Worm (Caenorhabditis elegans) whole organism, late embryonic: ENCODE results near the gene R13A5.10.
A peak's percentile ranks its signal among the peaks of the same experiment; 100 is the strongest.

Experiments used
- C08G9.2 ChIP-seq: sonication (generic microtip); optimal IDR thresholded peaks from 2 replicates; lab custom pipeline; 2016; ENCODE audit warnings: mild to moderate bottlenecking, missing genetic modification characterization, moderate library complexity, missing compliant biosample characterization
- C38D4.7 ChIP-seq: fragments of 200-800 bp; sonication (Bioruptor generic); optimal IDR thresholded peaks from 2 replicates; lab custom pipeline; 2018; ENCODE audit warnings: mild to moderate bottlenecking, missing genetic modification characterization, moderate library complexity, missing compliant biosample characterization
- F13H6.1 ChIP-seq: sonication (generic microtip); optimal IDR thresholded peaks from 2 replicates; lab custom pipeline; 2016; ENCODE audit warnings: missing genetic modification characterization, missing compliant biosample characterization
- K02D7.2 ChIP-seq: sonication (generic microtip); optimal IDR thresholded peaks from 2 replicates; lab custom pipeline; 2017; ENCODE audit warnings: mild to moderate bottlenecking, missing genetic modification characterization, missing compliant biosample characterization
- ceh-18 ChIP-seq: sonication (generic microtip); optimal IDR thresholded peaks from 2 replicates; lab custom pipeline; 2016; ENCODE audit warnings: missing genetic modification characterization, missing compliant biosample characterization
- ceh-2 ChIP-seq: sonication (generic microtip); optimal IDR thresholded peaks from 2 replicates; lab custom pipeline; 2016; ENCODE audit warnings: missing genotype, missing genetic modification characterization, missing compliant biosample characterization
- ceh-24 ChIP-seq: sonication (generic microtip); optimal IDR thresholded peaks from 2 replicates; lab custom pipeline; 2016; ENCODE audit warnings: mild to moderate bottlenecking, missing genetic modification characterization, missing compliant biosample characterization
- ceh-34 ChIP-seq: sonication (generic microtip); optimal IDR thresholded peaks from 2 replicates; lab custom pipeline; 2016; ENCODE audit warnings: mild to moderate bottlenecking, missing genetic modification characterization, missing compliant biosample characterization
- ceh-45 ChIP-seq: fragments of 200-800 bp; sonication (Bioruptor generic); IDR thresholded peaks from 2 replicates; pipeline ENCODE4 v1.3.6; 2022; ENCODE audit warnings: missing genetic modification reagents, missing genetic modification characterization, missing compliant biosample characterization
- ceh-6 ChIP-seq: fragments of 200-800 bp; sonication (Bioruptor generic); optimal IDR thresholded peaks from 2 replicates; lab custom pipeline; 2018; ENCODE audit warnings: mild to moderate bottlenecking, missing genetic modification characterization, missing compliant biosample characterization
- che-1 ChIP-seq: sonication (generic microtip); optimal IDR thresholded peaks from 2 replicates; lab custom pipeline; 2016; ENCODE audit warnings: mild to moderate bottlenecking, missing genetic modification characterization, missing compliant biosample characterization
- dmd-4 ChIP-seq: sonication (generic microtip); optimal IDR thresholded peaks from 2 replicates; lab custom pipeline; 2016; ENCODE audit warnings: borderline replicate concordance, missing genetic modification characterization, missing compliant biosample characterization
- elt-2 ChIP-seq: sonication (generic microtip); optimal IDR thresholded peaks from 2 replicates; lab custom pipeline; 2016; ENCODE audit warnings: missing genetic modification reagents, missing genetic modification characterization, missing compliant biosample characterization
- elt-4 ChIP-seq: sonication (generic microtip); optimal IDR thresholded peaks from 2 replicates; lab custom pipeline; 2016; ENCODE audit warnings: missing genetic modification characterization, missing compliant biosample characterization
- eyg-1 ChIP-seq: sonication (generic microtip); optimal IDR thresholded peaks from 2 replicates; lab custom pipeline; 2016; ENCODE audit warnings: missing genotype, missing genetic modification characterization, missing compliant biosample characterization
- fkh-10 ChIP-seq: fragments of 150-350 bp; optimal IDR thresholded peaks from 2 replicates; lab custom pipeline; 2014; ENCODE audit warnings: missing biosample characterization, missing genetic modification reagents, missing genetic modification characterization
- fkh-6 ChIP-seq: sonication (generic microtip); optimal IDR thresholded peaks from 2 replicates; lab custom pipeline; 2016; ENCODE audit warnings: missing genetic modification characterization, missing compliant biosample characterization
- hlh-13 ChIP-seq: fragments of 200-800 bp; sonication (Bioruptor generic); optimal IDR thresholded peaks from 2 replicates; lab custom pipeline; 2018; ENCODE audit warnings: mild to moderate bottlenecking, missing genetic modification characterization, missing compliant biosample characterization
- hlh-6 ChIP-seq: sonication (generic microtip); optimal IDR thresholded peaks from 2 replicates; lab custom pipeline; 2016; ENCODE audit warnings: missing genotype, missing genetic modification characterization, missing compliant biosample characterization
- hlh-8 ChIP-seq: sonication (generic microtip); optimal IDR thresholded peaks from 2 replicates; lab custom pipeline; 2016; ENCODE audit warnings: missing genotype, missing genetic modification characterization, missing compliant biosample characterization
- lin-11 ChIP-seq: fragments of 200-800 bp; sonication (Bioruptor generic); optimal IDR thresholded peaks from 2 replicates; lab custom pipeline; 2018; ENCODE audit warnings: mild to moderate bottlenecking, missing genetic modification characterization, missing compliant biosample characterization
- madf-2 ChIP-seq: sonication (generic microtip); optimal IDR thresholded peaks from 2 replicates; lab custom pipeline; 2017; ENCODE audit warnings: missing genetic modification characterization, missing compliant biosample characterization
- mec-3 ChIP-seq: sonication (generic microtip); optimal IDR thresholded peaks from 2 replicates; lab custom pipeline; 2016; ENCODE audit warnings: borderline replicate concordance, missing genetic modification characterization, missing compliant biosample characterization
- nfya-1 ChIP-seq: sonication (generic microtip); optimal IDR thresholded peaks from 2 replicates; lab custom pipeline; 2017; ENCODE audit warnings: missing genetic modification characterization, mild to moderate bottlenecking, missing compliant biosample characterization, antibody characterized with exemption, moderate library complexity
- npax-4 ChIP-seq: sonication (generic microtip); optimal IDR thresholded peaks from 2 replicates; lab custom pipeline; 2016; ENCODE audit warnings: missing genetic modification characterization, missing compliant biosample characterization
- pax-1 ChIP-seq: fragments of 150-350 bp; optimal IDR thresholded peaks from 2 replicates; lab custom pipeline; 2014; ENCODE audit warnings: missing biosample characterization, missing genetic modification characterization
- pha-4 ChIP-seq: fragments of 150-350 bp; optimal IDR thresholded peaks from 2 replicates; lab custom pipeline; 2018; ENCODE audit warnings: missing biosample characterization, missing genetic modification reagents, missing genetic modification characterization
- pros-1 ChIP-seq: fragments of 150-350 bp; optimal IDR thresholded peaks from 2 replicates; lab custom pipeline; 2014; ENCODE audit warnings: missing biosample characterization, missing genetic modification reagents, missing genetic modification characterization
- rnt-1 ChIP-seq: sonication (generic microtip); optimal IDR thresholded peaks from 2 replicates; lab custom pipeline; 2016; ENCODE audit warnings: missing genetic modification characterization, missing compliant biosample characterization
- sox-2 ChIP-seq: fragments of 200-800 bp; sonication (Bioruptor generic); IDR thresholded peaks from 2 replicates; pipeline ENCODE4 v1.3.6; 2022; ENCODE audit warnings: missing genetic modification reagents, missing genetic modification characterization, missing compliant biosample characterization
- tbx-2 ChIP-seq: sonication (generic microtip); optimal IDR thresholded peaks from 2 replicates; lab custom pipeline; 2016; ENCODE audit warnings: missing genetic modification characterization, missing compliant biosample characterization
- unc-3 ChIP-seq, 2 experiments: fragments of 200-800 bp in 1 of 2; sonication (Bioruptor generic) in 1 of 2; sonication (generic microtip) in 1 of 2; conservative IDR thresholded peaks in 1 of 2; optimal IDR thresholded peaks in 1 of 2; 2 replicates each; pipeline versions ENCODE4 v1.3.6 to Lab custom; 2016 to 2022; ENCODE audit warnings: missing compliant biosample characterization in 2 of 2, missing genetic modification characterization in 2 of 2, missing genetic modification reagents in 1 of 2
- unc-42 ChIP-seq: sonication (generic microtip); optimal IDR thresholded peaks from 2 replicates; lab custom pipeline; 2016; ENCODE audit warnings: missing genotype, missing genetic modification characterization, missing compliant biosample characterization
- unc-55 ChIP-seq: sonication (generic microtip); optimal IDR thresholded peaks from 2 replicates; lab custom pipeline; 2017; ENCODE audit warnings: missing biosample characterization, missing genetic modification reagents, missing genetic modification characterization
- zip-5 ChIP-seq: sonication (generic microtip); optimal IDR thresholded peaks from 2 replicates; lab custom pipeline; 2016; ENCODE audit warnings: missing genetic modification characterization, missing compliant biosample characterization

R13A5.10 gene

DNA sequence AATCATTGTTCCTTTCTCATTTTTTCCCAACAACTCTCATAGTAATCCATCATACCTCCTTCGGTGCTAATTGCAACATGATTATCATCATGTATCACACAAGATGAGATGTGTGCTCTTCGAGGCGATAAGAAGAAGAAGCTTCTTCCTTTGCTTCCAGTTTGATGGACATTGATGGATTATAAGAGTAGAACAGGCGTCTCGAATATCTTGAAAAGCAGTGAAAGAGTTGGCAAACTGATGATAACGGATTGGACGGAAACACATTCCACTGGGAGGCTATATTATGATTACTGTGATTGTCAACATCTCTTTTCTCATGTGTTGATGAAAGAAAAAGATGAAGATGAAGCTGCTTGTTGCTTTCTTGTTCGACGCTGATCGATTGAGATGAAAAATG lies 22.9 kb downstream of the R13A5.10 start:
- TF ChIP-seq elt-2 (tag; lab: Kevin White, UChicago) (no peak), ceh-6 (no peak), unc-55 (peak; percentile 99), elt-4 (no peak), eyg-1 (tag; lab: Kevin White, UChicago) (no peak), fkh-6 (no peak), rnt-1 (peak; percentile 55), pax-1 (tag; lab: Kevin White, UChicago) (no peak), ceh-18 (tag; lab: Kevin White, UChicago) (peak; percentile 73), tbx-2 (peak; percentile 26), ceh-45 (no peak)

- TF ChIP-seq ceh-18 (tag; lab: Kevin White, UChicago) (no peak), K02D7.2 (tag; lab: Kevin White, UChicago) (no peak), unc-42 (tag; lab: Kevin White, UChicago) (peak; percentile 77), unc-55 (peak; percentile 78), nfya-1 (no peak)
Observed at ce11 chrIII:7558658-7559057, 24.1 kb downstream of the R13A5.10 start.

DNA sequence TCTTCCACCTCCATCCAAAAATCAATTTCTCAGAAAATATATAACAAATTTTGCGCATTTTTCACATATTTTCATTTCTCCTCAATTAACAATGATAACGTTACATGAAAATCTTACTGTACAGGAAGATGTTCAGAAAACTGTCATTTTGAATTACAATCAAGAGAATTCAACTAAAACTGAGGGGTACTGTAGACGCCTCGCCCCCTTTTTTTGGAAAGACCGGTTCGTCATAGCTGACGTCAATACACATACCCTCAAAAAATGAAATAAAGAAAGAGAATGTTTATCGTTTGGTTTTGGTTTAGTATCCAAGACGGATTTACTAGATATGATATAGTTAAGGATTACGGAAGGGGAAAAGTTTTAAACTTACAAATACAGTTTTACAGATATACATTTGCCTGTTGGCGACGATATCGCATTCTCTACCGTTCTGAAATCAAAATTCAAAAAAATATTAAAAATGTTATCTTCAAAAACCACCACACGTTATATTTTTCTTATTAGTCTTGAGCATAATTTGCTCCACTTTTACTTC lies 24.8 kb downstream of the R13A5.10 start:
- TF ChIP-seq F13H6.1 (tag; lab: Kevin White, UChicago): no peak
- no peak for TF ChIP-seq eyg-1 (tag; lab: Kevin White, UChicago)
- TF ChIP-seq K02D7.2 (tag; lab: Kevin White, UChicago): no peak
- TF ChIP-seq ceh-24 (tag; lab: Kevin White, UChicago): no peak
- TF ChIP-seq hlh-6 (tag; lab: Kevin White, UChicago): no peak
- no peak for TF ChIP-seq unc-3 (GFP tag; conservative IDR thresholded peaks at IDR 0.05; lab: Robert Waterston, UW)
- TF ChIP-seq unc-3 (tag; optimal IDR thresholded peaks at IDR 0.05; lab: Kevin White, UChicago): no peak
- TF ChIP-seq unc-42 (tag; lab: Kevin White, UChicago): no peak
- TF ChIP-seq C38D4.7 (GFP tag; lab: Kevin White, UChicago): no peak
- TF ChIP-seq dmd-4 (tag; lab: Kevin White, UChicago): no peak
- no peak for TF ChIP-seq ceh-45
- TF ChIP-seq mec-3 (tag; lab: Kevin White, UChicago): no peak
- TF ChIP-seq sox-2 (GFP tag; lab: Robert Waterston, UW): no peak
- TF ChIP-seq ceh-34 (tag; lab: Kevin White, UChicago): no peak
- TF ChIP-seq pros-1 (tag; lab: Kevin White, UChicago): no peak
- no peak for TF ChIP-seq unc-55
- TF ChIP-seq madf-2: no peak

DNA sequence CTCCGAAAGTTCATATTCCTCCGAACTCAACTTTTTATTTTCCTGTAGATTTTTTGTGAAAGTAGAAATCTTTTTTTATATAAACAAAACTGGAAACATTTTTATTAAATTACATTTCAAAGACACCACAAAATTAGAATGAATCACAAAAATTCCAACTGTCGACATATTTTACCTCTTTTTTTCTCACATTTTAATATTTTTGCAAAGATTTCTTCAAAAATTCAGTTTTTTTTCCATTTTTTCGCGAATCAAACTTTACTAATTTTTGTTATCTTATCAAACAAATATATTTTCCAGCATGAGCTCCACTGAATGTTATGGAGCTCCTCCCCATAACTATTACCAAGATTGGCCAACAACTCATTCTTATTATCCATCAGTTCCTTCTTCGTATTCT lies 27.4 kb downstream of the R13A5.10 start, which contains the start of gene ceh-13:
Gene ceh-13, plus strand, starts transcription at position 301 of the 400 bp plus-strand sequence.
- TF ChIP-seq hlh-13 (GFP tag; lab: Kevin White, UChicago) (no peak), zip-5 (tag; lab: Kevin White, UChicago) (no peak), tbx-2 (no peak), lin-11 (tag; lab: Kevin White, UChicago) (no peak), ceh-2 (tag; lab: Kevin White, UChicago) (no peak), hlh-8 (tag; lab: Kevin White, UChicago) (no peak), npax-4 (tag; lab: Kevin White, UChicago) (no peak), hlh-6 (tag; lab: Kevin White, UChicago) (no peak), fkh-6 (no peak), pha-4 (tag; lab: Kevin White, UChicago) (no peak), C38D4.7 (GFP tag; lab: Kevin White, UChicago) (no peak), madf-2 (no peak), fkh-10 (no peak), C08G9.2 (tag; lab: Kevin White, UChicago) (no peak), che-1 (no peak)
